Fruit fly (Drosophila melanogaster): ENCODE data around the gene Lamtor4.
A peak's percentile ranks its signal among the peaks of the same experiment; 100 is the strongest.

DNA sequence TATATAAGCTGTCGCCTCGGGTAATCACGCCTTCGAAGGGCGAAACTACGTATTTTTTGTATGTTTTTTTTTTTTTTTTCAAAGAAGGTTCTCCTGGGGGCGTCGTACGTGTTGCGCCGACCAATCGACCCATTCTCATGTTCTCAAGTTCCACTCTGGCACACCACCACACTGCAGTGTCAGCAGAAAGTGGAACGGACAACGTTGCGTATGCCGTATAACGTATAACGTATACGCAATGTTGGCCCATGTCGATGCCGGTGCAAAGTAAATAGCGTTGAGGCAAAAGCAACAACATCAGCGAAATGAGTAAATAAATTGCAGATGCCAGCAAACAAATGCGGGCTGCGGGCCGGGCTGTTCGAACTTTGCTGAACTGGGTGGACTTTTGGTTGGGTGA lies 15.4 kb downstream of the Lamtor4 start:
- TF ChIP-seq Clk (GFP tag; optimal IDR thresholded peaks at IDR 0.05) (no peak), cic (GFP tag; optimal IDR thresholded peaks at IDR 0.05) (no peak), ovo (GFP tag; optimal IDR thresholded peaks at IDR 0.05) (no peak), CG14711 (tag; optimal IDR thresholded peaks at IDR 0.05) (no peak), tj (GFP tag; optimal IDR thresholded peaks at IDR 0.05) (peak; percentile 48), kay (GFP tag; ENCODE audit: borderline replicate concordance) (no peak), CG1620 (GFP tag; optimal IDR thresholded peaks at IDR 0.05) (no peak), CG12768 (GFP tag; optimal IDR thresholded peaks at IDR 0.05) (no peak), toe (GFP tag; optimal IDR thresholded peaks at IDR 0.05) (no peak), Hr96 (GFP tag; optimal IDR thresholded peaks at IDR 0.05) (no peak), CG33017 (tag; optimal IDR thresholded peaks at IDR 0.05) (no peak)

Measured in whole organism, adult.